Worm (Caenorhabditis elegans) whole organism, early embryonic: ENCODE data around the gene F53H2.1.
"Not testable (repeated sequence)": the region's sequence is repeated elsewhere in the genome, so short reads cannot be mapped to it uniquely, and the experiment has no call there.

Experiments
- B0310.2 ChIP-seq: sonication (generic microtip); optimal IDR thresholded peaks from 2 replicates; lab custom pipeline; 2016; ENCODE audit warnings: mild to moderate bottlenecking, missing genetic modification characterization, missing compliant biosample characterization
- F13C5.2 ChIP-seq: sonication (generic microtip); optimal IDR thresholded peaks from 2 replicates; lab custom pipeline; 2017; ENCODE audit warnings: mild to moderate bottlenecking, missing genetic modification characterization, inconsistent platforms, missing compliant biosample characterization
- aly-1 ChIP-seq: sonication (generic microtip); optimal IDR thresholded peaks from 2 replicates; lab custom pipeline; 2016; ENCODE audit warnings: missing genetic modification characterization, missing compliant biosample characterization
- ama-1 ChIP-seq: fragments of 150-350 bp; optimal IDR thresholded peaks from 2 replicates; lab custom pipeline; 2014
- ceh-13 ChIP-seq: fragments of 200-800 bp; sonication (Bioruptor generic); optimal IDR thresholded peaks from 2 replicates; lab custom pipeline; 2018; ENCODE audit warnings: mild to moderate bottlenecking, missing genetic modification characterization, missing compliant biosample characterization
- ceh-36 ChIP-seq: sonication (generic microtip); optimal IDR thresholded peaks from 2 replicates; lab custom pipeline; 2016; ENCODE audit warnings: missing genetic modification characterization, inconsistent platforms, missing compliant biosample characterization
- ets-7 ChIP-seq: sonication (generic microtip); optimal IDR thresholded peaks from 2 replicates; lab custom pipeline; 2016; ENCODE audit warnings: missing genotype, missing genetic modification characterization, missing compliant biosample characterization
- flt-1 ChIP-seq: fragments of 200-800 bp; sonication (Bioruptor generic); IDR thresholded peaks from 2 replicates; pipeline ENCODE4 v1.3.6; 2022; ENCODE audit warnings: missing genetic modification characterization, missing compliant biosample characterization
- hmbx-1 ChIP-seq: sonication (generic microtip); optimal IDR thresholded peaks from 2 replicates; lab custom pipeline; 2016; ENCODE audit warnings: mild to moderate bottlenecking, missing genetic modification characterization, missing compliant biosample characterization
- hmg-4 ChIP-seq: fragments of 200-800 bp; sonication (Bioruptor generic); optimal IDR thresholded peaks from 2 replicates; lab custom pipeline; 2018; ENCODE audit warnings: mild to moderate bottlenecking, missing genetic modification characterization, missing compliant biosample characterization
- hnd-1 ChIP-seq: sonication (generic microtip); optimal IDR thresholded peaks from 2 replicates; lab custom pipeline; 2016; ENCODE audit warnings: missing genetic modification characterization, missing compliant biosample characterization
- pes-1 ChIP-seq: fragments of 200-800 bp; sonication (Bioruptor generic); IDR thresholded peaks from 2 replicates; pipeline ENCODE4 v1.3.6; 2022; ENCODE audit warnings: missing genetic modification reagents, missing genetic modification characterization, missing compliant biosample characterization
- scrt-1 ChIP-seq: fragments of 200-800 bp; sonication (Bioruptor generic); IDR thresholded peaks from 2 replicates; pipeline ENCODE4 v1.3.6; 2022; ENCODE audit warnings: missing genetic modification characterization, missing compliant biosample characterization
- sea-1 ChIP-seq: fragments of 200-800 bp; sonication (Bioruptor generic); conservative IDR thresholded peaks from 2 replicates; pipeline ENCODE4 v1.3.6; 2022; ENCODE audit warnings: missing genetic modification characterization, missing compliant biosample characterization
- tbx-11 ChIP-seq: fragments of 200-800 bp; sonication (Bioruptor generic); IDR thresholded peaks from 2 replicates; pipeline ENCODE4 v1.3.6; 2022; ENCODE audit warnings: missing genetic modification characterization, missing compliant biosample characterization
- tbx-37 ChIP-seq: fragments of 200-800 bp; sonication (Bioruptor generic); conservative IDR thresholded peaks from 2 replicates; pipeline ENCODE4 v1.3.6; 2022; ENCODE audit warnings: missing genetic modification reagents, missing genetic modification characterization, missing compliant biosample characterization
- tra-4 ChIP-seq: sonication (generic microtip); optimal IDR thresholded peaks from 2 replicates; lab custom pipeline; 2017; ENCODE audit warnings: missing genetic modification characterization, missing compliant biosample characterization

The F53H2.1 gene

DNA sequence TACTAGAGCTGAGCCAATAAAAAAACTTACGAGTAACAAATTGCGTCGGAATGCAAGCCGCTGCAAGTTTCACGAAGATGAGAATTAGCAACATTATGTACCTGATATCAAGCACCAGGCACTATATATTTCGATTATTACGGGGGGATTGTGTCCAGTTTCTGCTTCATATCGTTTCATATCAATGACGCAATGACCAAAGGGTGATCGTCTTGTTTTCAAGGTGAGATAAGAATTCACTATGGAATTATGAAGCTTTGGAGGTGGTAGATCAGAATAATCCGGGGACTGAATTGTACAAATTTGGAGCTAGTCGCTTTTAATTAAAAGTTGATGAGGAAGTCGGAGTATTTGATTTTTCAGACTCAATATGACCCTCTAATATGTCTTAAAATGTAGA is 20.7 kb upstream of the F53H2.1 start, which contains the start of gene K02E2.8:
K02E2.8 (minus strand) TSS at position 101 of the 400 bp plus-strand sequence.
- TF ChIP-seq ama-1 (lab: Kevin White, UChicago), result no peak
- no peak for TF ChIP-seq tra-4 (tag; lab: Kevin White, UChicago)
- TF ChIP-seq flt-1 (GFP tag; lab: Robert Waterston, UW), result no peak
- TF ChIP-seq scrt-1 (GFP tag; lab: Robert Waterston, UW), result no peak
- TF ChIP-seq ceh-13 (GFP tag; lab: Kevin White, UChicago), result no peak
- TF ChIP-seq hmbx-1 (tag; lab: Kevin White, UChicago), result no peak
- no peak for TF ChIP-seq tbx-11 (GFP tag; lab: Robert Waterston, UW)
- no peak for TF ChIP-seq ceh-36 (tag; lab: Kevin White, UChicago)
- no peak for TF ChIP-seq tbx-37 (GFP tag; lab: Robert Waterston, UW)
- TF ChIP-seq hnd-1 (tag; lab: Kevin White, UChicago), result no peak
- no peak for TF ChIP-seq ets-7 (tag; lab: Kevin White, UChicago)

DNA sequence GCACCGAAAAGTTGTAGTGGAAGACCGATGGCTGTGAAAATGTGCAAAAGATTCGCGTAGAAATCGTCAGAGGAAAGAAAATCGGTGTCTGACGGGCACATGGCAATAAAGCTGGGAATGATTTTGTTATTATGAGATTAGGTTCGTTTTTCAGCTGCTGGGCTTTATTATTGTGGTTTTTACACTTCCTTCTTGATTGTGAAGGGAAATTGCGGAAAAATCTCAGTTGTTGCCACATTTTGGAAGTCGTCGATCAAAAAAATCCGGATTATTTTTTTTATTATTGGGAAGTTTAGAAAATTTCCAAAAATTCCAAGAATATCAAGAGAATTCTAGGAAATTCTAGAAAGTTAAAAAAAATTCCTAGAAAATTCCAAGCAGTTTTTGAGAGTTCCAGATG is 18.4 kb upstream of the F53H2.1 start, which contains the start of gene srh-177:
srh-177 (minus strand) TSS at position 101 of the 400 bp plus-strand sequence.
- not testable (repeated sequence) for TF ChIP-seq scrt-1 (GFP tag; lab: Robert Waterston, UW); ets-7 (tag; lab: Kevin White, UChicago); hmbx-1 (tag; lab: Kevin White, UChicago)

DNA sequence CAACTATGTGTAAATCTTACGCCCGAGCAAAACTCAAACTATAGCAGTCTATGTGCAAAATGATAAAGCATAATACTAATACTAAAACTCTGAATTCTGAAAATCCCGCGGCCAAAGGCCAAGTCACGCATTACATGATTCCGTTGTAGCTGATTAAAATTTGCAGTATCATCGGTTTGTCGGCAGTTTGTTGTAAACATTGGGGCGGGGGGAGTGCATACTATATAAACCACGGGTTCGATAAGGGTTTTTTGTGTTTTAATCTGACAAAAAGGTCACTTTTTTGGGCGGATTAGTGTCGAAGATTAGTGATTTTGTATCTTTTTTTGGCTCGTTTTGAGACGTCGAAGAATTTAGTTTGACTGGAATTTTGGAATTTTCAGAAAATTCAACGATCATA is 13.0 kb upstream of the F53H2.1 start:
- TF ChIP-seq F13C5.2 (tag; lab: Kevin White, UChicago) (no peak), ceh-13 (GFP tag; lab: Kevin White, UChicago) (no peak), ceh-36 (tag; lab: Kevin White, UChicago) (no peak), hmg-4 (no peak), hnd-1 (tag; lab: Kevin White, UChicago) (no peak), ama-1 (lab: Kevin White, UChicago) (no peak), B0310.2 (tag; lab: Kevin White, UChicago) (no peak)

DNA sequence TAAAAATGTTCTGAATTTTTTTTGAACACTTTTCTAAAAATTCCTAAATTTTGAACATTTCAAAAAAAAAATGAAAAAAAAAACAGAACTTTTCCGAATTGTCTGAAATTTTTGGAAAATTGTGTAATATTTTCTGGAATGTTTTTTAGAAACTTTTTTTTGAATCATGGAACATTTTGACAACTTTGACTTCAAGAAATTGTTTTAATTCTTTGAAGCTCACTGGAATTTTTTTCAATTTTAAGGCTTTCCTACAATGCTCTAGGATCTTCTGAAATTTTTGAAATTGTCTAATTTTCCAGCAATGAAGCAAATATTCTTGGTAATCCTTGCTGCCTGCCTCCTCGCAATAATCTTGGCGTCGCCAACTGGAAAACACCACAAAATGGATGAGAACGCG is 12.3 kb upstream of the F53H2.1 start, which contains the start of gene ins-35:
ins-35 (plus strand) TSS at position 301 of the 400 bp plus-strand sequence.
- TF ChIP-seq F13C5.2 (tag; lab: Kevin White, UChicago), result no peak
- no peak for TF ChIP-seq ama-1 (lab: Kevin White, UChicago)
- TF ChIP-seq hmg-4, result no peak
- no peak for TF ChIP-seq pes-1 (GFP tag; lab: Robert Waterston, UW)
- TF ChIP-seq tbx-11 (GFP tag; lab: Robert Waterston, UW), result no peak
- no peak for TF ChIP-seq tra-4 (tag; lab: Kevin White, UChicago)
- TF ChIP-seq hmbx-1 (tag; lab: Kevin White, UChicago), result no peak
- TF ChIP-seq flt-1 (GFP tag; lab: Robert Waterston, UW), result no peak
- no peak for TF ChIP-seq ets-7 (tag; lab: Kevin White, UChicago)
- no peak for TF ChIP-seq tbx-37 (GFP tag; lab: Robert Waterston, UW)
- no peak for TF ChIP-seq hnd-1 (tag; lab: Kevin White, UChicago)
- no peak for TF ChIP-seq sea-1
- no peak for TF ChIP-seq scrt-1 (GFP tag; lab: Robert Waterston, UW)
- TF ChIP-seq aly-1, result no peak
- TF ChIP-seq ceh-36 (tag; lab: Kevin White, UChicago), result no peak
- TF ChIP-seq ceh-13 (GFP tag; lab: Kevin White, UChicago), result no peak

DNA sequence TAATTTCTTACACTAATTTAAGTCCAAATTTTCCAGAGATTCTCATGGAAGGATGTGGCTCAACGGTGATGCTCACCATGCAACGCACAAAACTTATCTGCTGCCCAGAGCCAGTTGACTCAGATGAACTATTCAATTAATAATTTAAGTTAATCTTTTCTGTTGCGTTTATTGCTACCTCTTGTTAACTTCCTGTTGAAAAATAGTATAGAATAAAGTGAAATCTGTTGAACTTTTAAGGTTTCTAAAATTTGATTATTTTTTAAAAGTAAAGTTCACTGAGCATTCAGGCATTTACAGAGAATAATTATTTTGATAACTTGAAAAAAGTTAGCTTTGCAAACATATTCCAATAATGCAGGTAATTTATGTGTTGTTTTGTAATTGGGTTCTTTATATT is 11.4 kb upstream of the F53H2.1 start:
- no peak for TF ChIP-seq tbx-37 (GFP tag; lab: Robert Waterston, UW)
- TF ChIP-seq hmbx-1 (tag; lab: Kevin White, UChicago), result no peak
- no peak for TF ChIP-seq ceh-13 (GFP tag; lab: Kevin White, UChicago)
- no peak for TF ChIP-seq hnd-1 (tag; lab: Kevin White, UChicago)
- no peak for TF ChIP-seq ceh-36 (tag; lab: Kevin White, UChicago)
- TF ChIP-seq pes-1 (GFP tag; lab: Robert Waterston, UW), result no peak
- no peak for TF ChIP-seq tbx-11 (GFP tag; lab: Robert Waterston, UW)
- no peak for TF ChIP-seq ets-7 (tag; lab: Kevin White, UChicago)
- TF ChIP-seq ama-1 (lab: Kevin White, UChicago), result no peak
- no peak for TF ChIP-seq flt-1 (GFP tag; lab: Robert Waterston, UW)
- TF ChIP-seq sea-1, result no peak
- no peak for TF ChIP-seq aly-1
- TF ChIP-seq tra-4 (tag; lab: Kevin White, UChicago), result no peak
- no peak for TF ChIP-seq B0310.2 (tag; lab: Kevin White, UChicago)
- TF ChIP-seq F13C5.2 (tag; lab: Kevin White, UChicago), result no peak
- TF ChIP-seq scrt-1 (GFP tag; lab: Robert Waterston, UW), result no peak
- no peak for TF ChIP-seq hmg-4

DNA sequence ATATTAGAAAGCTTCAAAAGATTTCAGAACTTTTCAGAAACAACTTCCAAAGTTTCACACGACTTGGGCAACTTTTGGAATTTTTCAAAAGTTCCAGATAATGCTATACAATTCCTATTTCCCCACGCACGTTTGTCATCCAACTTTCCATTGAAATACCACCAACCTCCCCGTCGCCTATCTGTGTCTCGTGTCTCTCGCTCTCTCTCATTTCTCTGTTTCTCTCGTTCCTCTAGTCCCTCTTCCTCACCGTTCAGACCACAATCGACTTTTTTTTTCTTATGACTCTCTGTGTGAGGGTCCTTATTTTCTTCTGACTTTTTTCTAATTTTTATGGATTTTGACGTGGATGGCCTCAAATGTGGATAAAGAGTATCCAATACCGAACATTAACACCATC is 7.2 kb upstream of the F53H2.1 start, which contains the start of gene K02E2.6:
K02E2.6 (plus strand) TSS at position 242 of the 400 bp plus-strand sequence.
- peak; percentile 13 for TF ChIP-seq F13C5.2 (tag; lab: Kevin White, UChicago)
- TF ChIP-seq hnd-1 (tag; lab: Kevin White, UChicago), result no peak

DNA sequence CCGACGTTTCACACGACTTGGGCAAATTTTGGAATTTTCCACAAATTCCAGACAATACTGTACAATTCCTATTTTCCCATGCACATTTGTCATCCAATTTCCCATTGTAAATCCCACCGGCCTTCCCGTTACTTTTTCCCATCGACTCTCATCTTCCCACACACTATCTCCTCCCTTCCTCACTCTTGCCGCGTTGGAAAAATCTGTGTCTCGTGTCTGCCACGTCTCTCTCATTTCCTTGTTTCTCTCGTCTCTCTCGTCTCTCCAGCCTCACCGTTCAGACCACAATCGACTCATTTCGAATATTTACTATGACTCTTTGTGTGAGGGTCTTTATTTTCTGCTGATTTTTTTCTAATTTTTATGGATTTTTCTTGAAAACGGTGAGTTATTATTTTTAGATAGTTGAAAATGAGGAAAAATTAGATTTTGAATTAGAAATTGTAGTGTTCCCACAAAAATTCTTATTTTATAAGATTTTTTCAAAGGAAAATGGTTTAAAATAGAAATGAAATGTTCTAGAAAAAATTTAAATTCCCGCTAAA is 4.4 kb upstream of the F53H2.1 start, which contains the start of gene K02E2.11:
K02E2.11 (plus strand) TSS at position 251 of the 545 bp plus-strand sequence.
- peak; percentile 3 for TF ChIP-seq hmg-4
- peak; percentile 69 for TF ChIP-seq F13C5.2 (tag; lab: Kevin White, UChicago)
- TF ChIP-seq ama-1 (lab: Kevin White, UChicago), result no peak
- TF ChIP-seq tbx-37 (GFP tag; lab: Robert Waterston, UW), result no peak
- TF ChIP-seq ceh-36 (tag; lab: Kevin White, UChicago), result no peak
- TF ChIP-seq tra-4 (tag; lab: Kevin White, UChicago), result no peak
